Worm (Caenorhabditis elegans) whole organism, young adult: Measurements from ENCODE around the gene rop-1.

ENCODE experiments used
- F55B11.4 ChIP-seq: sonication (generic microtip); optimal IDR thresholded peaks from 2 replicates; lab custom pipeline; 2016; ENCODE audit warnings: missing compliant biosample characterization, missing genetic modification characterization, borderline replicate concordance; ENCODE audit not compliant: insufficient read depth
- K12H6.12 ChIP-seq: fragments of 200-800 bp; sonication (Bioruptor generic); optimal IDR thresholded peaks from 2 replicates; lab custom pipeline; 2018; ENCODE audit warnings: mild to moderate bottlenecking, missing genetic modification characterization, missing compliant biosample characterization
- ama-1 ChIP-seq, 3 experiments: fragments of 150-350 bp in 1 of 3; sonication (generic microtip) in 2 of 3; optimal IDR thresholded peaks; 2 replicates each; lab custom pipeline; 2014 to 2018; ENCODE audit warnings: missing biosample characterization in 2 of 3, missing genetic modification characterization in 2 of 3, missing genetic modification reagents in 2 of 3
- ceh-100 ChIP-seq: fragments of 200-800 bp; sonication (Bioruptor generic); IDR thresholded peaks from 2 replicates; pipeline ENCODE4 v1.3.6; 2022; ENCODE audit warnings: missing genetic modification reagents, missing genetic modification characterization, missing compliant biosample characterization
- ceh-79 ChIP-seq: sonication (generic microtip); optimal IDR thresholded peaks from 2 replicates; lab custom pipeline; 2017; ENCODE audit warnings: mild to moderate bottlenecking, missing genetic modification characterization, missing compliant biosample characterization
- him-1 ChIP-seq: sonication (generic microtip); optimal IDR thresholded peaks from 2 replicates; lab custom pipeline; 2016; ENCODE audit warnings: missing genotype, missing genetic modification reagents, missing genetic modification characterization, missing compliant biosample characterization
- nfya-1 ChIP-seq: sonication (generic microtip); optimal IDR thresholded peaks from 2 replicates; lab custom pipeline; 2017; ENCODE audit warnings: antibody characterized with exemption, missing compliant biosample characterization, missing genetic modification characterization, borderline replicate concordance; ENCODE audit not compliant: insufficient read depth
- sdz-38 ChIP-seq: sonication (generic microtip); optimal IDR thresholded peaks from 2 replicates; lab custom pipeline; 2016; ENCODE audit warnings: missing genotype, missing genetic modification characterization, missing compliant biosample characterization
- unc-62 ChIP-seq: fragments of 150-350 bp; optimal IDR thresholded peaks from 2 replicates; lab custom pipeline; 2014; ENCODE audit warnings: missing biosample characterization, missing genetic modification reagents, missing genetic modification characterization
- ztf-22 ChIP-seq: fragments of 200-800 bp; sonication (Bioruptor generic); optimal IDR thresholded peaks from 2 replicates; lab custom pipeline; 2018; ENCODE audit warnings: mild to moderate bottlenecking, missing genetic modification characterization, moderate library complexity, missing compliant biosample characterization

DNA sequence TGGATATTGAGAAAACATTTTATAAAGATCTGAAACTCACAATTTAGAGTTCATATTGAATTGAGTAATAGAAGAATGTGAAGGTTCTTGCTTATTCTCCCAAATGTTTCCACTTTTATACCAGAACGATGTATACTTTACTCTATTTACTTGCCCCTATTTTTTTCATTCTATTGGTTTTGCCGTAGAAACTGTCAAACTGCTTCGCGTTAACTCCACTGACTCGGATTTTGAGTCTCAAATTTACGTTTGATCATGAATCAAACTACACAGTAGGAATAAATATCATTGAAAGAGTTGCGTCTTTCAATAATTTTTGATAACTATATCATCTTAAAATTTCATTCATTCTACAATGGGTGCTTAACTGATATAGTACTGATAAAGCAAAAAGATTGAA is 15.0 kb downstream of the rop-1 start, which contains the start of gene fipr-8:
- TF ChIP-seq nfya-1: no peak
- no peak for TF ChIP-seq ceh-79
- TF ChIP-seq ztf-22: no peak
- no peak for TF ChIP-seq ceh-100 (GFP tag; lab: Robert Waterston, UW)
- no peak for TF ChIP-seq him-1 (tag; lab: Kevin White, UChicago)
- TF ChIP-seq ama-1 (optimal IDR thresholded peaks at IDR 0.05; lab: Kevin White, UChicago): no peak
- no peak for TF ChIP-seq ama-1 (GFP tag; optimal IDR thresholded peaks at IDR 0.05; lab: Kevin White, UChicago)
- TF ChIP-seq F55B11.4 (tag; lab: Kevin White, UChicago): no peak
- TF ChIP-seq sdz-38: no peak
- TF ChIP-seq K12H6.12 (tag; lab: Kevin White, UChicago): no peak
- TF ChIP-seq unc-62 (GFP tag; lab: Kevin White, UChicago): no peak
